Worm (Caenorhabditis elegans): ENCODE measurements around the gene snx-17.

The snx-17 gene

ce11 chrX:13113457-13113856, 8.6 kb downstream of the snx-17 start, which contains the start of gene F17H10.2 (continued):
- no peak for TF ChIP-seq zip-11 (GFP tag; IDR thresholded peaks at IDR 0.05)

- TF ChIP-seq aly-2 (tag; optimal IDR thresholded peaks at IDR 0.05) (no peak), ama-1 (optimal IDR thresholded peaks at IDR 0.05) (no peak), daf-12 (tag; optimal IDR thresholded peaks at IDR 0.05) (no peak), nhr-11 (tag; optimal IDR thresholded peaks at IDR 0.05) (no peak), T26A8.4 (GFP tag; IDR thresholded peaks at IDR 0.05) (no peak), spr-3 (GFP tag; optimal IDR thresholded peaks at IDR 0.05) (no peak), Y5F2A.4 (GFP tag; optimal IDR thresholded peaks at IDR 0.05) (no peak), attf-4 (tag; optimal IDR thresholded peaks at IDR 0.05) (no peak), lim-7 (GFP tag; IDR thresholded peaks at IDR 0.05) (no peak), daf-8 (GFP tag; IDR thresholded peaks at IDR 0.05) (no peak), ZK337.2 (GFP tag; IDR thresholded peaks at IDR 0.05) (no peak), zip-11 (GFP tag; IDR thresholded peaks at IDR 0.05) (no peak), aha-1 (tag) (no peak)
Observed at ce11 chrX:13112664-13113063, 9.4 kb downstream of the snx-17 start.

DNA sequence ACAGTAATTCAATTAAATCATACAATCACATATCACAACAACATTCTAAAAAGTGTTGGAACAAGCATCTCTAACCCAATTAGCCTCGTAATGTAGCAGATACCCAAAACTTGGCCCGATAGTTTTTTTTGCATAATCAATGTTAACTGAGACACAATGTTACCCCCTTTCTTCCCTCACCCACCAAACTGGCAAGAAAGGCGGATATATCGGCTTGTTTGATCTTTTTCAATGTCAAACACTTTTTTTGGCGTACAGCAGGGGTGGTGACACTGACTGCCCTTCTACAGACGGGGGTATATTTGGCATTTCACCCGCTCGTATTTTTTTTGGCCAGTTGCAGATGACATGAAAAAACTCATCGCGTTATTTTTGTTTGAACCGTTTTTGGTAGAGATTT, 12.1 kb downstream of the snx-17 start:
- no peak for TF ChIP-seq unc-39 (tag; optimal IDR thresholded peaks at IDR 0.05)
- TF ChIP-seq set-16 (GFP tag; IDR thresholded peaks at IDR 0.05) = no peak
- no peak for TF ChIP-seq dmd-9 (GFP tag; IDR thresholded peaks at IDR 0.05)
- TF ChIP-seq ZK546.5 (tag; optimal IDR thresholded peaks at IDR 0.05) = no peak
- TF ChIP-seq egl-27 (tag; optimal IDR thresholded peaks at IDR 0.05) = no peak
- TF ChIP-seq lin-39 (tag; optimal IDR thresholded peaks at IDR 0.05) = no peak
- no peak for TF ChIP-seq hlh-11 (tag; optimal IDR thresholded peaks at IDR 0.05)
- TF ChIP-seq zfp-2 (tag; optimal IDR thresholded peaks at IDR 0.05) = no peak
- no peak for TF ChIP-seq nhr-11 (tag; optimal IDR thresholded peaks at IDR 0.05)

DNA sequence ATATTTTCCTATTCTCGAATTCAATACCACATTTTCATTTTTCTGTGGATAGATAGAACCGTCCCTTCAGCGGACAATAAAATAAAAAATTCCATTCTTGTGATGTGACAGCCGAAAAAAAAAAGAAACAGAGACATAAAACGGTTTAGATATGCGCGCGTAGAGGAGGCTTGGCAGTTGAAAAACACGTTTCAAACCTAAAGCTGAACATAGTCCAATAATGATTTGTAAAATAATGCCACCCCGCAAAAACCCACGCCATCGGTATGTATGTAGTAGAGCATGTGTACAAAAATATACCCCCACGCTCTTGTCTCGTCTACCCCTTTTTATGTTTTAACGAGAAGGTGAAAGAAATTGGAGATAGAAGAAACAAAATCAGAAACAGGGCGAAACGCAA, 13.4 kb downstream of the snx-17 start:
- peak; percentile 26 for TF ChIP-seq hlh-30 (tag; optimal IDR thresholded peaks at IDR 0.05; ENCODE audit: insufficient read depth)
- peak; percentile 46 for TF ChIP-seq dve-1 (tag; optimal IDR thresholded peaks at IDR 0.05; ENCODE audit: insufficient read depth)
- no peak for TF ChIP-seq egl-43 (GFP tag; IDR thresholded peaks at IDR 0.05)
- TF ChIP-seq hlh-11 (tag; optimal IDR thresholded peaks at IDR 0.05) = peak; percentile 54
- TF ChIP-seq sdz-12 (GFP tag; optimal IDR thresholded peaks at IDR 0.05) = peak; percentile 36
- peak; percentile 47 for TF ChIP-seq aha-1 (tag)
- no peak for TF ChIP-seq nhr-111 (GFP tag; optimal IDR thresholded peaks at IDR 0.05)
- peak; percentile 52 for TF ChIP-seq lin-13 (GFP tag; optimal IDR thresholded peaks at IDR 0.05)
- no peak for TF ChIP-seq lin-39 (tag; optimal IDR thresholded peaks at IDR 0.05)
- no peak for TF ChIP-seq unc-39 (tag; optimal IDR thresholded peaks at IDR 0.05)
- TF ChIP-seq zfp-3 (GFP tag; conservative IDR thresholded peaks at IDR 0.05) = peak; percentile 56; the same call in 1 of the 2 replicates
- no peak for TF ChIP-seq ceh-32 (tag; optimal IDR thresholded peaks at IDR 0.05; ENCODE audit: poor library complexity)
- TF ChIP-seq F44E2.7 (GFP tag; IDR thresholded peaks at IDR 0.05) = no peak
- TF ChIP-seq php-3 (GFP tag; IDR thresholded peaks at IDR 0.05) = no peak
- peak; percentile 44 for TF ChIP-seq mep-1 (tag; optimal IDR thresholded peaks at IDR 0.05)
- TF ChIP-seq hmg-1.1 (GFP tag; IDR thresholded peaks at IDR 0.05) = peak; percentile 29; the same call in 1 of the 2 replicates
- peak; percentile 23 for TF ChIP-seq mxl-3 (GFP tag; optimal IDR thresholded peaks at IDR 0.05)
- TF ChIP-seq nhr-41 (GFP tag; IDR thresholded peaks at IDR 0.05) = peak; percentile 74; the same call in 1 of the 2 replicates
